Fruit fly (Drosophila melanogaster) whole organism, embryonic: ENCODE data around the gene CG12398.

Experiments
- Ada2b ChIP-seq: fragments of 200-800 bp; sonication (Bioruptor generic); IDR thresholded peaks from 2 replicates; pipeline ENCODE4 v1.3.6; 2022; ENCODE audit warnings: missing biosample characterization, missing genetic modification characterization
- Atf3 ChIP-seq: fragments of 200-800 bp; sonication (Bioruptor generic); optimal IDR thresholded peaks from 3 replicates; lab custom pipeline; 2016; ENCODE audit warnings: missing biosample characterization, missing genetic modification characterization
- B-H1 ChIP-seq: fragments of 200-800 bp; sonication (Bioruptor generic); IDR thresholded peaks from 3 replicates; pipeline ENCODE4 v1.3.6; 2022; ENCODE audit warnings: missing biosample characterization, missing genetic modification characterization
- CG10979 ChIP-seq: fragments of 200-800 bp; sonication (Bioruptor generic); optimal IDR thresholded peaks from 2 replicates; lab custom pipeline; 2018; ENCODE audit warnings: missing biosample characterization, mild to moderate bottlenecking, missing genetic modification characterization, moderate library complexity
- CG12769 ChIP-seq: fragments of 200-800 bp; sonication (Bioruptor generic); optimal IDR thresholded peaks from 2 replicates; lab custom pipeline; 2019; ENCODE audit warnings: missing biosample characterization, mild to moderate bottlenecking, missing genetic modification characterization, moderate library complexity
- CG15696 ChIP-seq: fragments of 200-800 bp; sonication (Bioruptor generic); optimal IDR thresholded peaks from 2 replicates; lab custom pipeline; 2019; ENCODE audit warnings: missing biosample characterization, mild to moderate bottlenecking, missing genetic modification characterization, moderate library complexity
- CG17328 ChIP-seq: fragments of 200-800 bp; sonication (Bioruptor generic); IDR thresholded peaks from 2 replicates; pipeline ENCODE4 v1.3.6; 2022; ENCODE audit warnings: missing biosample characterization, missing genetic modification characterization
- CG17385 ChIP-seq: fragments of 200-800 bp; sonication (Bioruptor generic); optimal IDR thresholded peaks from 3 replicates; lab custom pipeline; 2018; ENCODE audit warnings: missing biosample characterization, mild to moderate bottlenecking, missing genetic modification characterization
- CG2129 ChIP-seq: fragments of 200-800 bp; sonication (Bioruptor generic); IDR thresholded peaks from 2 replicates; pipeline ENCODE4 v1.3.6; 2022; ENCODE audit warnings: missing biosample characterization, missing genetic modification characterization; ENCODE audit not compliant: partially characterized antibody
- CG2202 ChIP-seq: fragments of 200-800 bp; sonication (Bioruptor generic); optimal IDR thresholded peaks from 2 replicates; lab custom pipeline; 2018; ENCODE audit warnings: missing biosample characterization, mild to moderate bottlenecking, missing genetic modification characterization
- CG6854 ChIP-seq: fragments of 200-800 bp; sonication (Bioruptor generic); optimal IDR thresholded peaks from 3 replicates; lab custom pipeline; 2017; ENCODE audit warnings: missing biosample characterization, mild to moderate bottlenecking, missing genetic modification characterization
- CG7786 ChIP-seq: fragments of 200-800 bp; sonication (Bioruptor generic); optimal IDR thresholded peaks from 2 replicates; lab custom pipeline; 2016; ENCODE audit warnings: missing biosample characterization, missing genetic modification characterization
- CoRest ChIP-seq: fragments of 200-800 bp; sonication (Bioruptor generic); optimal IDR thresholded peaks from 3 replicates; lab custom pipeline; 2018; ENCODE audit warnings: missing biosample characterization, mild to moderate bottlenecking, missing genetic modification characterization, moderate library complexity
- Doc3 ChIP-seq: fragments of 200-800 bp; sonication (Bioruptor generic); IDR thresholded peaks from 3 replicates; pipeline ENCODE4 v1.3.6; 2022; ENCODE audit warnings: missing biosample characterization, missing genetic modification characterization; ENCODE audit not compliant: partially characterized antibody
- Drgx ChIP-seq: fragments of 200-800 bp; sonication (Bioruptor generic); IDR thresholded peaks from 2 replicates; pipeline ENCODE4 v1.3.6; 2022; ENCODE audit warnings: missing biosample characterization, missing genetic modification characterization
- H2.0 ChIP-seq: fragments of 200-800 bp; sonication (Bioruptor generic); IDR thresholded peaks from 2 replicates; pipeline ENCODE4 v1.3.6; 2022; ENCODE audit warnings: missing biosample characterization, missing genetic modification characterization
- Hr3 ChIP-seq: fragments of 200-800 bp; sonication (Bioruptor generic); optimal IDR thresholded peaks from 3 replicates; lab custom pipeline; 2016; ENCODE audit warnings: missing biosample characterization, missing genetic modification characterization
- Hr39 ChIP-seq: fragments of >200 bp; optimal IDR thresholded peaks from 2 replicates; lab custom pipeline; 2017
- Sry-β ChIP-seq: fragments of 200-800 bp; sonication (Bioruptor generic); optimal IDR thresholded peaks from 2 replicates; lab custom pipeline; 2018; ENCODE audit warnings: missing biosample characterization, mild to moderate bottlenecking, missing genetic modification characterization, moderate library complexity
- Ssrp ChIP-seq: fragments of 200-800 bp; sonication (Bioruptor generic); optimal IDR thresholded peaks from 2 replicates; lab custom pipeline; 2018; ENCODE audit warnings: missing biosample characterization, mild to moderate bottlenecking, missing genetic modification characterization, moderate library complexity
- abd-A ChIP-seq: fragments of 200-800 bp; sonication (Bioruptor generic); optimal IDR thresholded peaks from 3 replicates; lab custom pipeline; 2019; ENCODE audit warnings: missing biosample characterization, mild to moderate bottlenecking, missing genetic modification characterization, moderate library complexity
- ara ChIP-seq: fragments of 200-800 bp; sonication (Bioruptor generic); IDR thresholded peaks from 2 replicates; pipeline ENCODE4 v1.3.6; 2022; ENCODE audit warnings: missing biosample characterization, missing genetic modification characterization
- cad ChIP-seq: fragments of >200 bp; optimal IDR thresholded peaks from 2 replicates; lab custom pipeline; 2017; ENCODE audit warnings: missing biosample characterization, missing genetic modification characterization
- cg ChIP-seq: fragments of 200-800 bp; sonication (Bioruptor generic); optimal IDR thresholded peaks from 3 replicates; lab custom pipeline; 2019; ENCODE audit warnings: missing biosample characterization, mild to moderate bottlenecking, missing genetic modification characterization, moderate library complexity
- chif ChIP-seq, 2 experiments: fragments of 200-800 bp; sonication (Bioruptor generic); optimal IDR thresholded peaks; 3 replicates each; lab custom pipeline; 2016; ENCODE audit warnings: missing biosample characterization in 2 of 2, missing genetic modification characterization in 2 of 2
- ci ChIP-seq: fragments of 200-800 bp; sonication (Bioruptor generic); IDR thresholded peaks from 3 replicates; pipeline ENCODE4 v1.3.6; 2022; ENCODE audit warnings: missing biosample characterization, missing genetic modification characterization
- croc ChIP-seq: fragments of 200-800 bp; sonication (Bioruptor generic); conservative IDR thresholded peaks from 3 replicates; pipeline ENCODE4 v1.3.6; 2022; ENCODE audit warnings: missing biosample characterization, missing genetic modification characterization
- crp ChIP-seq, 2 experiments: fragments of 200-800 bp; sonication (Bioruptor generic); optimal IDR thresholded peaks; 2 replicates in 1 of 2; 3 replicates in 1 of 2; lab custom pipeline; 2017; ENCODE audit warnings: missing biosample characterization in 2 of 2, missing genetic modification characterization in 2 of 2, mild to moderate bottlenecking in 1 of 2, moderate library complexity in 1 of 2
- dati ChIP-seq: fragments of 200-800 bp; sonication (Bioruptor generic); IDR thresholded peaks from 2 replicates; pipeline ENCODE4 v1.3.6; 2022; ENCODE audit warnings: missing biosample characterization, missing genetic modification characterization
- gce ChIP-seq: fragments of 200-800 bp; sonication (Bioruptor generic); IDR thresholded peaks from 3 replicates; pipeline ENCODE4 v1.3.6; 2022; ENCODE audit warnings: missing biosample characterization, missing genetic modification characterization
- gfzf ChIP-seq: fragments of 200-800 bp; sonication (Bioruptor generic); optimal IDR thresholded peaks from 2 replicates; lab custom pipeline; 2016; ENCODE audit warnings: missing biosample characterization, mild to moderate bottlenecking, missing genetic modification characterization, moderate library complexity
- grau ChIP-seq: fragments of 200-800 bp; optimal IDR thresholded peaks from 3 replicates; lab custom pipeline; 2019; ENCODE audit warnings: missing biosample characterization, mild to moderate bottlenecking, missing genetic modification characterization, moderate library complexity
- gsb ChIP-seq: fragments of 200-800 bp; sonication (Bioruptor generic); IDR thresholded peaks from 2 replicates; pipeline ENCODE4 v1.3.6; 2022; ENCODE audit warnings: missing biosample characterization, missing genetic modification characterization
- inv ChIP-seq: fragments of 200-800 bp; sonication (Bioruptor generic); IDR thresholded peaks from 2 replicates; pipeline ENCODE4 v1.3.6; 2022; ENCODE audit warnings: missing biosample characterization, missing genetic modification characterization; ENCODE audit not compliant: partially characterized antibody
- kah ChIP-seq: fragments of 200-800 bp; sonication (Bioruptor generic); optimal IDR thresholded peaks from 2 replicates; lab custom pipeline; 2018; ENCODE audit warnings: missing biosample characterization, mild to moderate bottlenecking, missing genetic modification characterization
- lov ChIP-seq, 2 experiments: fragments of 200-800 bp in 1 of 2; fragments of >200 bp in 1 of 2; sonication (Bioruptor generic) in 1 of 2; IDR thresholded peaks in 1 of 2; optimal IDR thresholded peaks in 1 of 2; 2 replicates in 1 of 2; 3 replicates in 1 of 2; pipeline versions ENCODE4 v1.3.6 to Lab custom; 2017 to 2022; ENCODE audit warnings: missing biosample characterization in 1 of 2, missing genetic modification characterization in 1 of 2
- mirr ChIP-seq: fragments of 200-800 bp; sonication (Bioruptor generic); optimal IDR thresholded peaks from 3 replicates; lab custom pipeline; 2018; ENCODE audit warnings: missing biosample characterization, mild to moderate bottlenecking, missing genetic modification characterization
- ranshi ChIP-seq: fragments of 200-800 bp; sonication (Bioruptor generic); IDR thresholded peaks from 2 replicates; pipeline ENCODE4 v1.3.6; 2022; ENCODE audit warnings: missing biosample characterization, missing genetic modification characterization
- sc ChIP-seq, 3 experiments: fragments of >200 bp in 2 of 3; fragments of 200-800 bp in 1 of 3; sonication (Bioruptor generic) in 1 of 3; optimal IDR thresholded peaks; 2 replicates in 2 of 3; 3 replicates in 1 of 3; lab custom pipeline; 2017; ENCODE audit warnings: mild to moderate bottlenecking in 1 of 3, missing biosample characterization in 1 of 3, missing genetic modification characterization in 1 of 3, missing genetic modification reagents in 1 of 3
- sens ChIP-seq: fragments of 200-800 bp; sonication (Bioruptor generic); peaks from one replicate; lab custom pipeline; 2016; ENCODE audit warnings: missing biosample characterization, missing genetic modification characterization
- seq ChIP-seq: fragments of 200-800 bp; sonication (Bioruptor generic); IDR thresholded peaks from 2 replicates; pipeline ENCODE4 v1.3.6; 2022; ENCODE audit warnings: missing biosample characterization, missing genetic modification characterization
- sisA ChIP-seq: fragments of 200-800 bp; sonication (Bioruptor generic); IDR thresholded peaks from 2 replicates; pipeline ENCODE4 v1.3.6; 2022; ENCODE audit warnings: missing biosample characterization, missing genetic modification characterization
- so ChIP-seq: fragments of 200-800 bp; sonication (Bioruptor generic); IDR thresholded peaks from 3 replicates; pipeline ENCODE4 v1.3.6; 2022; ENCODE audit warnings: missing biosample characterization, missing genetic modification characterization
- unc-4 ChIP-seq: fragments of 200-800 bp; sonication (Bioruptor generic); IDR thresholded peaks from 2 replicates; pipeline ENCODE4 v1.3.6; 2022; ENCODE audit warnings: missing biosample characterization, missing genetic modification characterization; ENCODE audit not compliant: partially characterized antibody
- vvl ChIP-seq: fragments of 200-800 bp; sonication (Bioruptor generic); IDR thresholded peaks from 2 replicates; pipeline ENCODE4 v1.3.6; 2022; ENCODE audit warnings: missing biosample characterization, missing genetic modification characterization
- yki ChIP-seq: fragments of >200 bp; optimal IDR thresholded peaks from 3 replicates; lab custom pipeline; 2018

The CG12398 gene

DNA sequence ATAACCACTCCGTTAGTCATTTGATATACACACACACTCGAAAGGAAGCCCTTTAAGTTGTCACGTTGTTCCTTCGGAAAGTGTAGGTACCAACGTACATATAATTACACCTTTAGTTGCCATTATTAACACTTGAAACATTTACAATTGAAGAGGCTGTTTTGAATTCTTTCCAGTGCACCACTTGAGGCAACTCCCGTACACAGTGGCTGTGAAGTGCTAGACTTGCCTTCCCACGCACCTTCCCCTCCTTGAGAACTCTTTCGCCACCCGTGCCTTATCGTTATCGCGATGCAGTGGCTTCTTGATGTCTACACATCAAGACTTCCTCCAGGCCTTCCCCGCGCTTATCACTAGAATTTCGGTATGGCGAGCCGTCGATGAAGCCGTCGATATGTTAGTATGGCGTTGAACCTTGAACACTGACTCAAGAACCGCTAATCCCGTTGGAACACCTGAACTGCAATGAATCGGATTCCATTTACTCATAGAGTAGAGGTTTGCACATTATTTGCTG is 37.8 kb upstream of the CG12398 start (continued):
- TF ChIP-seq CoRest (tag; lab: Kevin White, UChicago), result no peak
- no peak for TF ChIP-seq unc-4 (GFP tag; lab: Robert Waterston, UW)
- no peak for TF ChIP-seq abd-A (tag; lab: Kevin White, UChicago)
- TF ChIP-seq ci (GFP tag; lab: Robert Waterston, UW), result peak; percentile 17; the same call in 1 of the 3 replicates
- TF ChIP-seq CG12769 (tag; lab: Kevin White, UChicago), result peak; percentile 42
- TF ChIP-seq gfzf (GFP tag; lab: Kevin White, UChicago), result no peak
- TF ChIP-seq yki (lab: Kevin White, UChicago), result no peak
- TF ChIP-seq sisA (GFP tag; lab: Robert Waterston, UW), result no peak
- TF ChIP-seq CG10979 (tag; lab: Kevin White, UChicago), result no peak
- no peak for TF ChIP-seq ranshi (GFP tag; lab: Robert Waterston, UW)
- TF ChIP-seq Hr39 (lab: Kevin White, UChicago), result no peak
- no peak for TF ChIP-seq Atf3 (GFP tag; lab: Kevin White, UChicago)
- no peak for TF ChIP-seq Doc3
- no peak for TF ChIP-seq Hr3 (GFP tag; lab: Kevin White, UChicago)
- TF ChIP-seq dati (GFP tag; lab: Robert Waterston, UW), result no peak
- no peak for TF ChIP-seq so (GFP tag; lab: Robert Waterston, UW)
- TF ChIP-seq Drgx (GFP tag; lab: Robert Waterston, UW), result no peak
- TF ChIP-seq gsb (GFP tag; lab: Robert Waterston, UW), result no peak
- TF ChIP-seq CG15696 (tag; lab: Kevin White, UChicago), result no peak
- 0 out of 3 replicates have a peak, but pooled peaks have one; percentile 44 for TF ChIP-seq gce (GFP tag; lab: Robert Waterston, UW)
- no peak for TF ChIP-seq CG2202 (tag; lab: Kevin White, UChicago)
- TF ChIP-seq mirr (GFP tag; lab: Kevin White, UChicago), result no peak
- TF ChIP-seq, all 482 proteins: peak for 13

DNA sequence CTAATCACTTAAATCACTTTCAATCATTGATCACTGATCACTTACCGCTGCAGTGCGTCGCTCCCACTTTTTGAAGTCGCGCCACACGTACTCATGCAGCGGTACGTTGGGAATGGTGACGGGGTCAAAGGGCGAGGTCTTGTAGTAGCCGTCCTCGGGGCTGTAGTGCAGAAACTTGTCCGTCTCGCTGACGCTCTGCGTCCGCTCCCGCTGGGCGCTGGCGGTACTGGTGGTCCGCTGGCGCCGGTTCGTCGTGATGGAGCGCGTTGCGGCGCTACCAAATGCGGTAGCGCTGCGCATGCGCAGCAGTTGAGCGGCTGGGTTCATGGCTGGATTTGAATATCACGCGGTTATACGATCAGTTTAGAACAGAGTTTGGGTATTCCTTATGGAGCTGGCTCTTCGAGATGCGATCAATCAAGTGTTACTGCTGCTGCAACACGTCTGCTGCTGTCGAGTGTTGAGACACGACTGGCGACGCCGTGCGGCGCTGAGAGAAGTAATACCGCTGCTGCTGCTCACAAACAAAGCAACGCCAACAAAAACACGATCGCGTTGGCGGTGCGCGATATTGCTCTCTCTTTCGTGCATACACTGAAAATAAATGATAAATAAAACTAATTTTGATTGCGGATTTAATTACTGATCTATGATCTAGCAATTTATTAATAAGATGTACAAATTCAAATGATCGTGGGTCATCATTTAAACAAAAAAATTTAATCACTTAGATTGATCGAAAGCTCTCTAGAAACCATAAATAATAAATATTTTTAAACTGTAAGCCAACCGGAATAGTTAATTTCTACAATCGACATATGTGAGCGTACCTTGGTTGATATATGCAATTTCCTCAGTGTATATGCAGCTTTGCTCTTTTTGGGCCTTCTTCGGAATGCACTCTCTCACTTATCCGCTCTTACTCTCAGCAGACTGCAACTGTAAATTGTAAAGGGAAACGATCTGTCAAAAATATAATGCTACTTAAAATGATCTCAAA is 37.0 kb upstream of the CG12398 start:
- TF ChIP-seq B-H1, result peak; percentile 80
- TF ChIP-seq ara, result peak; percentile 91
- TF ChIP-seq lov (optimal IDR thresholded peaks at IDR 0.05; lab: Kevin White, UChicago), result no peak
- peak; percentile 85 for TF ChIP-seq lov (GFP tag; IDR thresholded peaks at IDR 0.05; lab: Robert Waterston, UW)
- TF ChIP-seq CG10979 (tag; lab: Kevin White, UChicago), result peak; percentile 98
- no peak for TF ChIP-seq inv (GFP tag; lab: Robert Waterston, UW)
- TF ChIP-seq CG17328 (GFP tag; lab: Robert Waterston, UW), result peak; percentile 93
- peak; percentile 77 for TF ChIP-seq CG6854 (GFP tag; lab: Kevin White, UChicago)
- peak; percentile 93 for TF ChIP-seq vvl
- TF ChIP-seq H2.0 (GFP tag; lab: Robert Waterston, UW), result peak; percentile 81
- TF ChIP-seq croc (GFP tag; lab: Robert Waterston, UW), result peak; percentile 95
- TF ChIP-seq Ada2b, result peak; percentile 82
- peak; percentile 73 for TF ChIP-seq Sry-β (GFP tag; lab: Kevin White, UChicago)
- peak; percentile 84 for TF ChIP-seq seq
- peak; percentile 70 for TF ChIP-seq CG7786 (GFP tag; lab: Kevin White, UChicago)
- peak; percentile 97 for TF ChIP-seq Ssrp
- no peak for TF ChIP-seq sc (optimal IDR thresholded peaks at IDR 0.05; lab: Kevin White, UChicago)
- TF ChIP-seq sc (GFP tag; optimal IDR thresholded peaks at IDR 0.05; lab: Kevin White, UChicago), result peak; percentile 96
- peak; percentile 95 for TF ChIP-seq grau
- peak; percentile 97 for TF ChIP-seq CG15696 (tag; lab: Kevin White, UChicago)
- TF ChIP-seq kah (GFP tag; lab: Kevin White, UChicago), result peak; percentile 87
- TF ChIP-seq sens (GFP tag; lab: Kevin White, UChicago), result peak; percentile 99
- no peak for TF ChIP-seq cg (GFP tag; lab: Kevin White, UChicago)
- peak; percentile 90 for TF ChIP-seq CG17385
- TF ChIP-seq cad, result no peak
- TF ChIP-seq chif (GFP tag; optimal IDR thresholded peaks at IDR 0.05; lab: Kevin White, UChicago), result peak; percentile 74 to 94
- TF ChIP-seq crp (GFP tag; optimal IDR thresholded peaks at IDR 0.05; lab: Kevin White, UChicago), result peak; percentile 14 to 64
- TF ChIP-seq CG2129, result no peak
